Fruit fly (Drosophila melanogaster): ENCODE results near the gene CG14327.

The CG14327 gene

DNA sequence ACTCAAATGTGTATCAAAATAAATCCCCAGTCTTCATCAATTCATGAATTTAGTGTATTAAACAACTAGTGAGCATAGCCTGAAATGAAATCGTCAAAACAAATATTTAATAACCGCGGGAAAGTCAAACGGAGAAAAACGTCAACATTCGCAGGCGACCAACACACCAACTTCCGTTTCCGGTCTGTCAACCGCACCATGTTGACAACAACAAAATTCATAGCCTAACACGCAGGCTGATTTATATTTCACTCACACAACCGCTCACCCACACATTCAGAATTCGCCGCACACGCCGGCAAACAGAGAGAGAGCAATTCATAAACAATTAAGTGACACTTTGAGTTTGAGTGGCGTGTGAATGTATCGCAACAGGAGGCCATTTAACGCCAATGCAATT is 41.5 kb downstream of the CG14327 start:
- no peak for TF ChIP-seq CG32121 (GFP tag; IDR thresholded peaks at IDR 0.05)
- TF ChIP-seq Pif1A (GFP tag; optimal IDR thresholded peaks at IDR 0.05): no peak
- peak; percentile 23 for TF ChIP-seq CG34367 (tag; optimal IDR thresholded peaks at IDR 0.05)
- TF ChIP-seq CG4496 (GFP tag; IDR thresholded peaks at IDR 0.05): peak; percentile 32; the same call in 1 of the 3 replicates
- peak; percentile 45 for TF ChIP-seq Snoo (tag; optimal IDR thresholded peaks at IDR 0.05)

DNA sequence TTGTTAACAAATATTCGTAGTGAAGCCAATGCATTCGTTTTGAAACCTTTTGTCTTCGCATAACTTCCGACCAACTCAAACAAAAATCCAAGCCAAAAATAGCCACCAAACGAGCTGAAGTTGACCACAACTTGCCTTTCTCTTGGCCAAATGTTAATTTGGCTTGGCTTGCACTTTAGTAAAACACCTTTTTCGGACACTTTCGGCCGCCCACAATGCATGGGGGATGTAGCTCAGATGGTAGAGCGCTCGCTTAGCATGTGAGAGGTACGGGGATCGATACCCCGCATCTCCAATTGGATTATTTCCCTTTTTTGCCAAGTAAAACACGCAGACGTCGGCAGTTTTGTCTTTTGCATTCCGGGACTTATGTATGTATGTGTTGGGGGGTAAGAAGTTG is 43.4 kb downstream of the CG14327 start:
- no peak for TF ChIP-seq rn (GFP tag; IDR thresholded peaks at IDR 0.05)
- TF ChIP-seq D1 (tag; optimal IDR thresholded peaks at IDR 0.05): no peak
- TF ChIP-seq CG9948 (tag; optimal IDR thresholded peaks at IDR 0.05): no peak
- TF ChIP-seq CG10348 (GFP tag; IDR thresholded peaks at IDR 0.05): no peak
- TF ChIP-seq gl (tag; optimal IDR thresholded peaks at IDR 0.05): no peak
- TF ChIP-seq CG8301 (tag; optimal IDR thresholded peaks at IDR 0.05): no peak
- TF ChIP-seq CG15710 (tag; optimal IDR thresholded peaks at IDR 0.05): no peak
- TF ChIP-seq EcR (GFP tag; optimal IDR thresholded peaks at IDR 0.05): no peak
- TF ChIP-seq CG14655 (GFP tag; optimal IDR thresholded peaks at IDR 0.05): no peak
- TF ChIP-seq CG4496 (GFP tag; IDR thresholded peaks at IDR 0.05): no peak
- TF ChIP-seq Pif1A (GFP tag; optimal IDR thresholded peaks at IDR 0.05): no peak
